Worm (Caenorhabditis elegans): ENCODE results near the gene Y54G2A.44.

Gene Y54G2A.44

ce11 chrIV:2799890-2800289 is 1.8 kb upstream of the Y54G2A.44 start:
- TF ChIP-seq nhr-43 (tag; optimal IDR thresholded peaks at IDR 0.05; ENCODE audit: poor library complexity, severe bottlenecking) (no peak), pha-4 (tag; optimal IDR thresholded peaks at IDR 0.05) (no peak)

DNA sequence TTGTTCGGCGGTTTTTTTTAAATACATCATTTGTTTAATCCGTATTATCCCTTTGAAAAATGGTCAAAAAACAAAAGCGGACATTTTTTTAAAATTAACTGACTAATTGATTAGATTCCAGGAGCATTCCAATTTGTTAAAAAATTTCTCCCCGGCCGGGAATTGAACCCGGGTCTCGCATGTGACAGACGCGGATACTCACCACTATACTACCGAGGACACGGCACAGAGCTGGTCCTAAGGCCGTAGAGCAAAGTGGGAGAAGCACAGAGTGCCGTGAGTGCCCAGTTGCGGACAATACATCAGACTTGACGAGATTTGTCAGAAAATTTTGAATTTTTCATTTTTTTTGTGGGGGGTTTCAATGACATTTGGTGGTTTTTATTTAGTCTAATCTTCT is 654 bp upstream of the Y54G2A.44 start:
- peak; percentile 16 for TF ChIP-seq hmg-11 (tag; optimal IDR thresholded peaks at IDR 0.05)
- no peak for TF ChIP-seq nhr-77 (tag; optimal IDR thresholded peaks at IDR 0.05)
- TF ChIP-seq ceh-82 (tag; optimal IDR thresholded peaks at IDR 0.05): no peak
- no peak for TF ChIP-seq aly-2 (tag; optimal IDR thresholded peaks at IDR 0.05)
- TF ChIP-seq R02D3.7 (tag; optimal IDR thresholded peaks at IDR 0.05): no peak
- no peak for TF ChIP-seq mml-1 (tag; optimal IDR thresholded peaks at IDR 0.05)
- TF ChIP-seq egl-27 (tag; optimal IDR thresholded peaks at IDR 0.05): no peak
- peak; percentile 14 for TF ChIP-seq lin-15B (tag; optimal IDR thresholded peaks at IDR 0.05)
- TF ChIP-seq nhr-76 (tag; optimal IDR thresholded peaks at IDR 0.05): no peak
- no peak for TF ChIP-seq daf-12 (tag; optimal IDR thresholded peaks at IDR 0.05)
- TF ChIP-seq fkh-10 (GFP tag; optimal IDR thresholded peaks at IDR 0.05): no peak
- no peak for TF ChIP-seq fos-1 (tag; optimal IDR thresholded peaks at IDR 0.05)
- no peak for TF ChIP-seq zag-1 (tag; optimal IDR thresholded peaks at IDR 0.05)
- TF ChIP-seq snpc-4 (tag; optimal IDR thresholded peaks at IDR 0.05): no peak
- no peak for TF ChIP-seq egl-5 (tag; optimal IDR thresholded peaks at IDR 0.05)
- no peak for TF ChIP-seq lin-39 (tag; optimal IDR thresholded peaks at IDR 0.05)
- TF ChIP-seq nhr-67 (tag; optimal IDR thresholded peaks at IDR 0.05): no peak
- no peak for TF ChIP-seq ztf-4 (tag; optimal IDR thresholded peaks at IDR 0.05)
- no peak for TF ChIP-seq pha-4 (tag; optimal IDR thresholded peaks at IDR 0.05)
- no peak for TF ChIP-seq skn-1 (tag; optimal IDR thresholded peaks at IDR 0.05)
- no peak for TF ChIP-seq unc-39 (tag; optimal IDR thresholded peaks at IDR 0.05)
- TF ChIP-seq elt-2 (tag; optimal IDR thresholded peaks at IDR 0.05): peak; percentile 19
- TF ChIP-seq pqm-1 (tag; optimal IDR thresholded peaks at IDR 0.05): no peak
- peak; percentile 16 for TF ChIP-seq nfya-1 (tag; optimal IDR thresholded peaks at IDR 0.05; ENCODE audit: insufficient read depth)
- TF ChIP-seq unc-62 (GFP tag; optimal IDR thresholded peaks at IDR 0.05): no peak
- no peak for TF ChIP-seq nhr-28 (tag; optimal IDR thresholded peaks at IDR 0.05)
- no peak for TF ChIP-seq ztf-11 (tag; optimal IDR thresholded peaks at IDR 0.05)
- TF ChIP-seq mdl-1 (tag; optimal IDR thresholded peaks at IDR 0.05): no peak
- TF ChIP-seq lsy-12 (tag; optimal IDR thresholded peaks at IDR 0.05): no peak

DNA sequence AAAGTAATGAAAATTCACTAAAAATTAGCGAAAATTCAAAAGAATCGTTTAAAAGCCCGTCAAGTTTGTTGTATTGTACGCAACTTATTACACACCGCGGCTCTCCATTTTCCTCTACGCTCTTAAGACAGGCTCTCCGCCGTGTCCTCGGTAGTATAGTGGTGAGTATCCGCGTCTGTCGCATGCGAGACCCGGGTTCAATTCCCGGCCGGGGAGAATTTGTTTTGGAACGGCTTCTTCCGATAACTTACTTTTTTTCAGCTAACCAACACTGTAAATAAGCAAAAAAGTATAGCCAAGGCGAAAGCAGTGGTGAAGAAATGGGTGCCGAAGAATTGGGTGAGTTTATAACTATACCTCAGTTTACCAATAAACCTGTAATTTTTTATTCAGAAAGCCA is 535 bp downstream of the Y54G2A.44 start:
- TF ChIP-seq ama-1 (optimal IDR thresholded peaks at IDR 0.05) (no peak), pha-4 (tag; optimal IDR thresholded peaks at IDR 0.05) (peak; percentile 12), nfya-1 (tag; optimal IDR thresholded peaks at IDR 0.05; ENCODE audit: insufficient read depth) (peak; percentile 2), elt-2 (tag; optimal IDR thresholded peaks at IDR 0.05) (peak; percentile 6), sea-2 (GFP tag; optimal IDR thresholded peaks at IDR 0.05) (no peak), fkh-10 (GFP tag; optimal IDR thresholded peaks at IDR 0.05) (no peak), aly-2 (tag; optimal IDR thresholded peaks at IDR 0.05) (no peak), nhr-11 (tag; optimal IDR thresholded peaks at IDR 0.05) (no peak), tbx-2 (tag; optimal IDR thresholded peaks at IDR 0.05) (no peak), egl-5 (tag; optimal IDR thresholded peaks at IDR 0.05) (no peak)

ce11 chrIV:2803652-2804051 is 2.0 kb downstream of the Y54G2A.44 start, which contains the start of gene Y54G2A.32:
Gene Y54G2A.32 (plus strand): TSS chrIV:2803952.
- no peak for TF ChIP-seq hmg-11 (tag; optimal IDR thresholded peaks at IDR 0.05)
- TF ChIP-seq egl-5 (tag; optimal IDR thresholded peaks at IDR 0.05): no peak
- TF ChIP-seq nhr-23 (tag; optimal IDR thresholded peaks at IDR 0.05): no peak
- no peak for TF ChIP-seq elt-2 (tag; optimal IDR thresholded peaks at IDR 0.05)
- TF ChIP-seq jun-1 (tag; optimal IDR thresholded peaks at IDR 0.05): no peak
- TF ChIP-seq ztf-11 (tag; optimal IDR thresholded peaks at IDR 0.05): no peak
- TF ChIP-seq ama-1 (optimal IDR thresholded peaks at IDR 0.05): no peak
- TF ChIP-seq ceh-82 (tag; optimal IDR thresholded peaks at IDR 0.05): no peak
- no peak for TF ChIP-seq zag-1 (tag; optimal IDR thresholded peaks at IDR 0.05)
- no peak for TF ChIP-seq lsy-12 (tag; optimal IDR thresholded peaks at IDR 0.05)
- TF ChIP-seq unc-62 (GFP tag; optimal IDR thresholded peaks at IDR 0.05): no peak
- TF ChIP-seq mml-1 (tag; optimal IDR thresholded peaks at IDR 0.05): no peak

ce11 chrIV:2805525-2805924 is 3.9 kb downstream of the Y54G2A.44 start, which contains the start of gene Y54G2A.45:
Gene Y54G2A.45 (plus strand): TSS chrIV:2805857.
- TF ChIP-seq aly-2 (tag; optimal IDR thresholded peaks at IDR 0.05) (no peak), nhr-43 (tag; optimal IDR thresholded peaks at IDR 0.05; ENCODE audit: poor library complexity, severe bottlenecking) (peak; percentile 31), tbx-2 (tag; optimal IDR thresholded peaks at IDR 0.05) (peak; percentile 29), lin-39 (tag; optimal IDR thresholded peaks at IDR 0.05) (peak; percentile 10), fkh-10 (GFP tag; optimal IDR thresholded peaks at IDR 0.05) (no peak), nhr-77 (tag; optimal IDR thresholded peaks at IDR 0.05) (no peak), sea-2 (GFP tag; optimal IDR thresholded peaks at IDR 0.05) (no peak), skn-1 (tag; optimal IDR thresholded peaks at IDR 0.05) (peak; percentile 83), pqm-1 (tag; optimal IDR thresholded peaks at IDR 0.05) (peak; percentile 81), lin-15B (tag; optimal IDR thresholded peaks at IDR 0.05) (peak; percentile 6), nfya-1 (tag; optimal IDR thresholded peaks at IDR 0.05; ENCODE audit: insufficient read depth) (peak; percentile 31), elt-2 (tag; optimal IDR thresholded peaks at IDR 0.05) (peak; percentile 89), lsy-12 (tag; optimal IDR thresholded peaks at IDR 0.05) (peak; percentile 24), jun-1 (tag; optimal IDR thresholded peaks at IDR 0.05) (peak; percentile 64), hmg-11 (tag; optimal IDR thresholded peaks at IDR 0.05) (peak; percentile 30), pha-4 (tag; optimal IDR thresholded peaks at IDR 0.05) (peak; percentile 40)

Data from whole organism, L3 larva.